Worm (Caenorhabditis elegans): ENCODE results near the gene dcs-1.

ce11 chrV:20047310-20047709, 43.2 kb downstream of the dcs-1 start, which contains the start of gene spe-19:
- no peak for TF ChIP-seq hnd-1 (tag; optimal IDR thresholded peaks at IDR 0.05)
- TF ChIP-seq ama-1 (optimal IDR thresholded peaks at IDR 0.05), result no peak
- no peak for TF ChIP-seq tbx-11 (GFP tag; IDR thresholded peaks at IDR 0.05)
- TF ChIP-seq hmbx-1 (tag; optimal IDR thresholded peaks at IDR 0.05), result no peak
- TF ChIP-seq pes-1 (GFP tag; IDR thresholded peaks at IDR 0.05), result no peak
- TF ChIP-seq ceh-13 (GFP tag; optimal IDR thresholded peaks at IDR 0.05), result no peak
- no peak for TF ChIP-seq ceh-36 (tag; optimal IDR thresholded peaks at IDR 0.05)
- no peak for TF ChIP-seq B0310.2 (tag; optimal IDR thresholded peaks at IDR 0.05)
- no peak for TF ChIP-seq F13C5.2 (tag; optimal IDR thresholded peaks at IDR 0.05)
- TF ChIP-seq tra-4 (tag; optimal IDR thresholded peaks at IDR 0.05), result no peak
- no peak for TF ChIP-seq hmg-4 (GFP tag; optimal IDR thresholded peaks at IDR 0.05)
- TF ChIP-seq flt-1 (GFP tag; IDR thresholded peaks at IDR 0.05), result no peak
